Worm (Caenorhabditis elegans): Measurements from ENCODE around the gene T23E7.2.

DNA sequence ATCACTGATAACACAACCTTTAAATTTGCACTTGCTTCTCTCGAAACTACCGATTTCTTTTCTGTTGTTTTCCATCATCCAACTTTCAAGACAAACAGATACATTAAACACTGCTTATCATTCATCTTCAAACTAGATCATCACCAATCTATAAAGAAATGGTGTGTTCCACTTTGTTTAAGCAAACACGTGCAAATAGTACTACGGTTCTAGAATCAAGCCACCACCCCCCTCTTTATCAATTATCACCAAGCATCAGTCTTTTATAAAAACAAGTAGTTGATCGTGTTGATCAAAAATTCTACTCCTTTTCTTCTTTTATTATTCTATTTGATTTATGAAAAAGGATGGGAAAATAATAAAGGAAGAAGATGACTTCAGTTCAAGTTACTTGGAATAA is 32.4 kb upstream of the T23E7.2 start:
- TF ChIP-seq lsy-2 (tag; optimal IDR thresholded peaks at IDR 0.05) (no peak), ceh-39 (tag; optimal IDR thresholded peaks at IDR 0.05) (no peak), unc-39 (tag; optimal IDR thresholded peaks at IDR 0.05) (no peak), ham-2 (GFP tag; optimal IDR thresholded peaks at IDR 0.05) (no peak), ztf-11 (tag; optimal IDR thresholded peaks at IDR 0.05) (no peak), ces-1 (GFP tag; optimal IDR thresholded peaks at IDR 0.05) (no peak), unc-120 (tag; optimal IDR thresholded peaks at IDR 0.05; ENCODE audit: poor library complexity, severe bottlenecking) (no peak)
